Fruit fly (Drosophila melanogaster) whole organism, embryonic: ENCODE data around the gene snz.

Source experiments
- Antp ChIP-seq: fragments of 200-800 bp; sonication (Bioruptor generic); optimal IDR thresholded peaks from 3 replicates; lab custom pipeline; 2016; ENCODE audit warnings: missing biosample characterization, missing genetic modification characterization
- CG10147 ChIP-seq: fragments of 200-800 bp; sonication (Bioruptor generic); optimal IDR thresholded peaks from 2 replicates; lab custom pipeline; 2019; ENCODE audit warnings: missing biosample characterization, mild to moderate bottlenecking, missing genetic modification characterization, moderate library complexity
- CG10209 ChIP-seq: fragments of 200-800 bp; sonication (Bioruptor generic); optimal IDR thresholded peaks from 3 replicates; lab custom pipeline; 2017; ENCODE audit warnings: missing biosample characterization, mild to moderate bottlenecking, missing genetic modification characterization, missing genetic modification reagents
- CG10543 ChIP-seq: fragments of 200-800 bp; sonication (Bioruptor generic); optimal IDR thresholded peaks from 3 replicates; lab custom pipeline; 2017; ENCODE audit warnings: missing biosample characterization, mild to moderate bottlenecking, missing genetic modification characterization, moderate library complexity
- CG12391 ChIP-seq: fragments of 200-800 bp; sonication (Bioruptor generic); optimal IDR thresholded peaks from 3 replicates; lab custom pipeline; 2018; ENCODE audit warnings: missing biosample characterization, mild to moderate bottlenecking, missing genetic modification characterization, moderate library complexity
- CG13123 ChIP-seq: fragments of 200-800 bp; sonication (Bioruptor generic); optimal IDR thresholded peaks from 2 replicates; lab custom pipeline; 2016; ENCODE audit warnings: missing biosample characterization, missing genetic modification characterization
- CG13296 ChIP-seq: fragments of 200-800 bp; sonication (Bioruptor generic); optimal IDR thresholded peaks from 3 replicates; lab custom pipeline; 2018; ENCODE audit warnings: missing biosample characterization, mild to moderate bottlenecking, missing genetic modification characterization
- CG17186 ChIP-seq: fragments of 200-800 bp; sonication (Bioruptor generic); optimal IDR thresholded peaks from 3 replicates; lab custom pipeline; 2017; ENCODE audit warnings: missing biosample characterization, missing genetic modification reagents, missing genetic modification characterization
- CG17385 ChIP-seq: fragments of 200-800 bp; sonication (Bioruptor generic); optimal IDR thresholded peaks from 3 replicates; lab custom pipeline; 2018; ENCODE audit warnings: missing biosample characterization, mild to moderate bottlenecking, missing genetic modification characterization
- CG17568 ChIP-seq: fragments of 200-800 bp; sonication (Bioruptor generic); optimal IDR thresholded peaks from 2 replicates; lab custom pipeline; 2018; ENCODE audit warnings: missing biosample characterization, mild to moderate bottlenecking, missing genetic modification characterization, moderate library complexity
- CG2129 ChIP-seq: fragments of 200-800 bp; sonication (Bioruptor generic); IDR thresholded peaks from 2 replicates; pipeline ENCODE4 v1.3.6; 2022; ENCODE audit warnings: missing biosample characterization, missing genetic modification characterization; ENCODE audit not compliant: partially characterized antibody
- CG32532 ChIP-seq: fragments of 200-800 bp; sonication (Bioruptor generic); IDR thresholded peaks from 2 replicates; pipeline ENCODE4 v1.3.6; 2022; ENCODE audit warnings: missing biosample characterization, missing genetic modification characterization
- CG32767 ChIP-seq: fragments of 200-800 bp; sonication (Bioruptor generic); IDR thresholded peaks from 2 replicates; pipeline ENCODE4 v1.3.6; 2022; ENCODE audit warnings: missing biosample characterization, missing genetic modification characterization
- CG34224 ChIP-seq: fragments of 200-800 bp; sonication (Bioruptor generic); IDR thresholded peaks from 3 replicates; pipeline ENCODE4 v1.3.6; 2022; ENCODE audit warnings: missing biosample characterization, missing genetic modification characterization; ENCODE audit not compliant: partially characterized antibody
- CG4854 ChIP-seq: fragments of 200-800 bp; sonication (Bioruptor generic); optimal IDR thresholded peaks from 2 replicates; lab custom pipeline; 2016; ENCODE audit warnings: missing biosample characterization, missing genetic modification characterization, inconsistent platforms
- CG6254 ChIP-seq: fragments of 200-800 bp; sonication (Bioruptor generic); optimal IDR thresholded peaks from 3 replicates; lab custom pipeline; 2017; ENCODE audit warnings: mild to moderate bottlenecking, missing biosample characterization, missing genetic modification reagents, missing genetic modification characterization
- CG7928 ChIP-seq: fragments of 200-800 bp; sonication (Bioruptor generic); optimal IDR thresholded peaks from 2 replicates; lab custom pipeline; 2017; ENCODE audit warnings: missing biosample characterization, mild to moderate bottlenecking, missing genetic modification characterization
- CG9609 ChIP-seq: fragments of 200-800 bp; sonication (Bioruptor generic); optimal IDR thresholded peaks from 3 replicates; lab custom pipeline; 2016; ENCODE audit warnings: missing biosample characterization, missing genetic modification characterization
- Dek ChIP-seq: fragments of 200-800 bp; sonication (Bioruptor generic); optimal IDR thresholded peaks from 3 replicates; lab custom pipeline; 2019; ENCODE audit warnings: missing biosample characterization, mild to moderate bottlenecking, missing genetic modification characterization, moderate library complexity
- Dll ChIP-seq: fragments of 200-800 bp; sonication (Bioruptor generic); IDR thresholded peaks from 4 replicates; pipeline ENCODE4 v1.3.6; 2022; ENCODE audit warnings: missing biosample characterization, missing genetic modification characterization; ENCODE audit not compliant: partially characterized antibody
- Dref ChIP-seq: fragments of 200-800 bp; sonication (Bioruptor generic); IDR thresholded peaks from 2 replicates; pipeline ENCODE4 v1.3.6; 2022; ENCODE audit warnings: missing biosample characterization, missing genetic modification characterization
- Fer2 ChIP-seq: fragments of 200-800 bp; sonication (Bioruptor generic); optimal IDR thresholded peaks from 2 replicates; lab custom pipeline; 2018; ENCODE audit warnings: missing biosample characterization, mild to moderate bottlenecking, missing genetic modification characterization, moderate library complexity
- HLH3B ChIP-seq: fragments of 200-800 bp; sonication (Bioruptor generic); IDR thresholded peaks from 2 replicates; pipeline ENCODE4 v1.3.6; 2022; ENCODE audit warnings: missing biosample characterization, missing genetic modification characterization
- Lim3 ChIP-seq: fragments of 200-800 bp; sonication (Bioruptor generic); IDR thresholded peaks from 2 replicates; pipeline ENCODE4 v1.3.6; 2022; ENCODE audit warnings: missing biosample characterization, missing genetic modification characterization
- Lpt ChIP-seq: fragments of >200 bp; optimal IDR thresholded peaks from 2 replicates; lab custom pipeline; 2018; ENCODE audit warnings: missing biosample characterization, missing genetic modification characterization
- Opbp ChIP-seq: fragments of 200-800 bp; sonication (Bioruptor generic); IDR thresholded peaks from 3 replicates; pipeline ENCODE4 v1.3.6; 2022; ENCODE audit warnings: missing biosample characterization, missing genetic modification characterization; ENCODE audit not compliant: partially characterized antibody
- Optix ChIP-seq: fragments of 200-800 bp; sonication (Bioruptor generic); IDR thresholded peaks from 3 replicates; pipeline ENCODE4 v1.3.6; 2022; ENCODE audit warnings: missing biosample characterization, missing genetic modification characterization
- PHDP ChIP-seq: fragments of 200-800 bp; sonication (Bioruptor generic); optimal IDR thresholded peaks from 3 replicates; lab custom pipeline; 2018; ENCODE audit warnings: missing biosample characterization, mild to moderate bottlenecking, missing genetic modification characterization, moderate library complexity
- Ravus ChIP-seq: fragments of 200-800 bp; sonication (Bioruptor generic); IDR thresholded peaks from 2 replicates; pipeline ENCODE4 v1.3.6; 2022; ENCODE audit warnings: missing biosample characterization, missing genetic modification characterization
- Rfx ChIP-seq: fragments of 200-800 bp; sonication (Bioruptor generic); IDR thresholded peaks from 2 replicates; pipeline ENCODE4 v1.3.6; 2022; ENCODE audit warnings: missing biosample characterization, missing genetic modification characterization
- Sry-δ ChIP-seq: fragments of 200-800 bp; sonication (Bioruptor generic); optimal IDR thresholded peaks from 2 replicates; lab custom pipeline; 2016; ENCODE audit warnings: missing biosample characterization, missing genetic modification characterization
- amos ChIP-seq: fragments of 200-800 bp; sonication (Bioruptor generic); IDR thresholded peaks from 2 replicates; pipeline ENCODE4 v1.3.6; 2022; ENCODE audit warnings: missing biosample characterization, missing genetic modification characterization; ENCODE audit not compliant: partially characterized antibody
- ato ChIP-seq: fragments of 200-800 bp; sonication (Bioruptor generic); IDR thresholded peaks from 2 replicates; pipeline ENCODE4 v1.3.6; 2022; ENCODE audit warnings: missing biosample characterization, missing genetic modification characterization; ENCODE audit not compliant: partially characterized antibody
- da ChIP-seq: fragments of 200-800 bp; sonication (Bioruptor generic); optimal IDR thresholded peaks from 2 replicates; lab custom pipeline; 2016; ENCODE audit warnings: missing biosample characterization, missing genetic modification characterization
- dm ChIP-seq: fragments of 200-800 bp; sonication (Bioruptor generic); optimal IDR thresholded peaks from 3 replicates; lab custom pipeline; 2016; ENCODE audit warnings: missing biosample characterization, missing genetic modification characterization
- gsb-n ChIP-seq: fragments of 200-800 bp; sonication (Bioruptor generic); optimal IDR thresholded peaks from 3 replicates; lab custom pipeline; 2018; ENCODE audit warnings: missing biosample characterization, mild to moderate bottlenecking, missing genetic modification characterization
- hb ChIP-seq: fragments of 200-800 bp; sonication (Bioruptor generic); IDR thresholded peaks from 3 replicates; pipeline ENCODE4 v1.3.6; 2022; ENCODE audit warnings: missing biosample characterization, missing genetic modification characterization; ENCODE audit not compliant: partially characterized antibody
- kay ChIP-seq: fragments of 200-800 bp; sonication (Bioruptor generic); optimal IDR thresholded peaks from 2 replicates; lab custom pipeline; 2016; ENCODE audit warnings: missing biosample characterization, missing genetic modification characterization
- knrl ChIP-seq: fragments of 200-800 bp; sonication (Bioruptor generic); IDR thresholded peaks from 3 replicates; pipeline ENCODE4 v1.3.6; 2022; ENCODE audit warnings: missing biosample characterization, missing genetic modification characterization; ENCODE audit not compliant: partially characterized antibody
- lab ChIP-seq: fragments of 200-800 bp; sonication (Bioruptor generic); optimal IDR thresholded peaks from 3 replicates; lab custom pipeline; 2017; ENCODE audit warnings: missing biosample characterization, missing genetic modification characterization, mild to moderate bottlenecking, moderate library complexity, missing genetic modification reagents
- lbe ChIP-seq: fragments of 200-800 bp; sonication (Bioruptor generic); optimal IDR thresholded peaks from 2 replicates; lab custom pipeline; 2016; ENCODE audit warnings: missing biosample characterization, mild to moderate bottlenecking, missing genetic modification characterization
- lmd ChIP-seq: fragments of 200-800 bp; sonication (Bioruptor generic); IDR thresholded peaks from 2 replicates; pipeline ENCODE4 v1.3.6; 2022; ENCODE audit warnings: missing biosample characterization, missing genetic modification characterization
- nau ChIP-seq: fragments of 200-800 bp; sonication (Bioruptor generic); optimal IDR thresholded peaks from 3 replicates; lab custom pipeline; 2017; ENCODE audit warnings: missing biosample characterization, mild to moderate bottlenecking, missing genetic modification characterization, missing genetic modification reagents
- pros ChIP-seq: fragments of 200-800 bp; sonication (Bioruptor generic); optimal IDR thresholded peaks from 3 replicates; lab custom pipeline; 2019; ENCODE audit warnings: missing biosample characterization, mild to moderate bottlenecking, missing genetic modification characterization, moderate library complexity
- salm ChIP-seq: fragments of 200-800 bp; sonication (Bioruptor generic); optimal IDR thresholded peaks from 2 replicates; lab custom pipeline; 2018; ENCODE audit warnings: missing biosample characterization, mild to moderate bottlenecking, missing genetic modification characterization
- slou ChIP-seq: fragments of 200-800 bp; sonication (Bioruptor generic); optimal IDR thresholded peaks from 3 replicates; lab custom pipeline; 2016; ENCODE audit warnings: missing biosample characterization, missing genetic modification characterization
- sna ChIP-seq: fragments of 200-800 bp; sonication (Bioruptor generic); IDR thresholded peaks from 2 replicates; pipeline ENCODE4 v1.3.6; 2022; ENCODE audit warnings: missing biosample characterization, missing genetic modification characterization; ENCODE audit not compliant: partially characterized antibody
- ssp ChIP-seq: fragments of 200-800 bp; sonication (Bioruptor generic); IDR thresholded peaks from 2 replicates; pipeline ENCODE4 v1.3.6; 2022; ENCODE audit warnings: missing biosample characterization, missing genetic modification characterization
- ttk ChIP-seq: fragments of 200-800 bp; sonication (Bioruptor generic); IDR thresholded peaks from 2 replicates; pipeline ENCODE4 v2.1.2; 2022; ENCODE audit warnings: missing biosample characterization, missing genetic modification characterization
- z ChIP-seq: fragments of 200-800 bp; sonication (Bioruptor generic); IDR thresholded peaks from 3 replicates; pipeline ENCODE4 v1.3.6; 2022; ENCODE audit warnings: missing biosample characterization, missing genetic modification characterization

Gene snz

DNA sequence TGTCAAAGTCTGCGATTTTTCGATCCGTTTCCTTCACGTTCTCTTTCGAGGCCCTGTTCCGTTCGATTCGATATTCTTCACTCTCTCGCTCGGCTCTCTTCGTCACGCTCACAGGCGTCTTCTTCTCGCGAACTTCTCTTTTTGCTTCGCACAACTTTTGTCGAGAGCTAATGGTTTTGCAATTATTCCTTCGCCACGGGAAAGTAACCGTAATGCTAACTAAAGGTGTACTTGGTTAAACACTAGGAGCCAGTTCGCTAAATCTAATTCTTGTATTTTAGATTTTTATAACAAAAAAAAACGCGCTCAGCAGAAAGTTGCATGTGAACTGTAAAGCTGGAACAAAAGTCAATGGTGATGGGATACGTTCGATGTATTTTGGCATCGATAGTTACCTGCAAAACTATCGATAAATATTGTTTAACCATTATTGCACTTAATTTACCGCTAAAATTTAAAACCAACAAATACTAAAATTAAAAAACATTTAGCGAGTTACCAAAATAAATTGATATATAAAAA lies 19.2 kb downstream of the snz start, which contains the start of gene mahe (continued):
- peak; percentile 65 for TF ChIP-seq ato (GFP tag; lab: Robert Waterston, UW)
- no peak for TF ChIP-seq ttk
- TF ChIP-seq Lpt = no peak
- peak; percentile 91 for TF ChIP-seq amos (GFP tag; lab: Robert Waterston, UW)
- peak; percentile 77 for TF ChIP-seq CG2129 (GFP tag; lab: Robert Waterston, UW)
- no peak for TF ChIP-seq Dek (tag; lab: Kevin White, UChicago)
- peak; percentile 49 for TF ChIP-seq CG17385 (GFP tag; lab: Kevin White, UChicago)
- TF ChIP-seq CG7928 (GFP tag; lab: Kevin White, UChicago) = no peak
- TF ChIP-seq CG13123 = no peak
- TF ChIP-seq pros = peak; percentile 46
- TF ChIP-seq kay (GFP tag; lab: Kevin White, UChicago) = no peak
- TF ChIP-seq Fer2 (tag; lab: Kevin White, UChicago) = no peak
- TF ChIP-seq CG17568 (GFP tag; lab: Kevin White, UChicago) = peak; percentile 46
- no peak for TF ChIP-seq slou (GFP tag; lab: Kevin White, UChicago)
- TF ChIP-seq Opbp (GFP tag; lab: Robert Waterston, UW) = peak; percentile 88; the same call in 2 of the 3 replicates
- peak; percentile 42 for TF ChIP-seq CG13296 (GFP tag; lab: Kevin White, UChicago)
- no peak for TF ChIP-seq salm
- peak; percentile 89 for TF ChIP-seq Sry-δ (GFP tag; lab: Kevin White, UChicago)
- TF ChIP-seq sna (GFP tag; lab: Robert Waterston, UW) = peak; percentile 69
- TF ChIP-seq Dref (GFP tag; lab: Robert Waterston, UW) = peak; percentile 85
- TF ChIP-seq dm (GFP tag; lab: Kevin White, UChicago) = no peak
- peak; percentile 67; the same call in 2 of the 3 replicates for TF ChIP-seq hb
- TF ChIP-seq lab (GFP tag; lab: Kevin White, UChicago) = no peak
- TF ChIP-seq CG6254 = no peak
- TF ChIP-seq da (GFP tag; lab: Kevin White, UChicago) = no peak
- no peak for TF ChIP-seq CG32767
- no peak for TF ChIP-seq CG17186 (GFP tag; lab: Kevin White, UChicago)
- peak; percentile 85 for TF ChIP-seq CG34224
- TF ChIP-seq nau (GFP tag; lab: Kevin White, UChicago) = no peak
- no peak for TF ChIP-seq CG10147 (GFP tag; lab: Kevin White, UChicago)
- no peak for TF ChIP-seq ssp (GFP tag; lab: Robert Waterston, UW)
- no peak for TF ChIP-seq lmd (GFP tag; lab: Robert Waterston, UW)
- TF ChIP-seq PHDP (tag; lab: Kevin White, UChicago) = no peak
- TF ChIP-seq z (GFP tag; lab: Robert Waterston, UW) = no peak
- no peak; the same call in 1 of the 2 replicates for TF ChIP-seq CG32532
- peak; percentile 18 for TF ChIP-seq gsb-n (tag; lab: Kevin White, UChicago)
- TF ChIP-seq Dll (GFP tag; lab: Robert Waterston, UW) = peak; percentile 87
- no peak for TF ChIP-seq Antp
- TF ChIP-seq CG12391 (tag; lab: Kevin White, UChicago) = peak; percentile 11
- no peak for TF ChIP-seq Optix (GFP tag; lab: Robert Waterston, UW)
- TF ChIP-seq CG10209 (GFP tag; lab: Kevin White, UChicago) = no peak
- no peak for TF ChIP-seq CG10543
- no peak for TF ChIP-seq CG9609 (GFP tag; lab: Kevin White, UChicago)
- TF ChIP-seq HLH3B (GFP tag; lab: Robert Waterston, UW) = 0 out of 2 replicates have a peak, but pooled peaks have one; percentile 7
- TF ChIP-seq Ravus = no peak
- peak; percentile 80 for TF ChIP-seq knrl
- TF ChIP-seq Rfx (GFP tag; lab: Robert Waterston, UW) = peak; percentile 8; the same call in 1 of the 2 replicates
- TF ChIP-seq Lim3 (GFP tag; lab: Robert Waterston, UW) = no peak
- TF ChIP-seq CG4854 = no peak
- peak; percentile 44 for TF ChIP-seq lbe (GFP tag; lab: Kevin White, UChicago)
